Fruit fly (Drosophila melanogaster): ENCODE measurements around the gene Hsp83.

Hsp83 gene

dm6 chr3L:3148125-3149059, 44.4 kb upstream of the Hsp83 start, which contains the start of the genes Usp5 and BtbVII:
TSS of gene Usp5 (minus strand) at chr3L:3148358.
TSS of gene BtbVII (plus strand) at chr3L:3148646.
- TF ChIP-seq rgr (GFP tag; optimal IDR thresholded peaks at IDR 0.05) (peak; percentile 68), CG32264 (GFP tag; optimal IDR thresholded peaks at IDR 0.05) (peak; percentile 6), HLH106 (tag; optimal IDR thresholded peaks at IDR 0.05) (peak; percentile 59), Jra (GFP tag; optimal IDR thresholded peaks at IDR 0.05) (peak; percentile 65), Abd-B (GFP tag; optimal IDR thresholded peaks at IDR 0.05) (no peak), sv (GFP tag; optimal IDR thresholded peaks at IDR 0.05) (peak; percentile 22), Myc (optimal IDR thresholded peaks at IDR 0.05) (no peak), br (GFP tag; optimal IDR thresholded peaks at IDR 0.05) (peak; percentile 76), Hr83 (GFP tag; optimal IDR thresholded peaks at IDR 0.05; ENCODE audit: poor library complexity, severe bottlenecking) (peak; percentile 30), dmrt93B (GFP tag; optimal IDR thresholded peaks at IDR 0.05) (no peak), foxo (GFP tag; optimal IDR thresholded peaks at IDR 0.05) (peak in 1 of 2 experiments; percentile 76), pan (optimal IDR thresholded peaks at IDR 0.05) (no peak), Sp1 (GFP tag; optimal IDR thresholded peaks at IDR 0.05) (peak; percentile 44), sage (GFP tag; optimal IDR thresholded peaks at IDR 0.05) (no peak), dl (GFP tag; optimal IDR thresholded peaks at IDR 0.05; ENCODE audit: insufficient read depth in 1 of 2, partially characterized antibody in 2 of 2) (no peak), CG9705 (GFP tag; optimal IDR thresholded peaks at IDR 0.05) (peak; percentile 12), Vsx2 (GFP tag; optimal IDR thresholded peaks at IDR 0.05; ENCODE audit: partially characterized antibody) (no peak), psq (GFP tag; optimal IDR thresholded peaks at IDR 0.05) (peak; percentile 26), dsf (GFP tag; optimal IDR thresholded peaks at IDR 0.05; ENCODE audit: borderline replicate concordance) (peak; percentile 16), OdsH (GFP tag; optimal IDR thresholded peaks at IDR 0.05) (peak; percentile 69), ey (GFP tag; optimal IDR thresholded peaks at IDR 0.05) (peak; percentile 65), fru (GFP tag; optimal IDR thresholded peaks at IDR 0.05) (peak; percentile 58), Rel (GFP tag; optimal IDR thresholded peaks at IDR 0.05) (no peak), Rel (tag; optimal IDR thresholded peaks at IDR 0.05) (peak; percentile 2), h (GFP tag; optimal IDR thresholded peaks at IDR 0.05) (peak; percentile 72), lola (GFP tag; optimal IDR thresholded peaks at IDR 0.05) (no peak), Mio (GFP tag; optimal IDR thresholded peaks at IDR 0.05) (no peak)

DNA sequence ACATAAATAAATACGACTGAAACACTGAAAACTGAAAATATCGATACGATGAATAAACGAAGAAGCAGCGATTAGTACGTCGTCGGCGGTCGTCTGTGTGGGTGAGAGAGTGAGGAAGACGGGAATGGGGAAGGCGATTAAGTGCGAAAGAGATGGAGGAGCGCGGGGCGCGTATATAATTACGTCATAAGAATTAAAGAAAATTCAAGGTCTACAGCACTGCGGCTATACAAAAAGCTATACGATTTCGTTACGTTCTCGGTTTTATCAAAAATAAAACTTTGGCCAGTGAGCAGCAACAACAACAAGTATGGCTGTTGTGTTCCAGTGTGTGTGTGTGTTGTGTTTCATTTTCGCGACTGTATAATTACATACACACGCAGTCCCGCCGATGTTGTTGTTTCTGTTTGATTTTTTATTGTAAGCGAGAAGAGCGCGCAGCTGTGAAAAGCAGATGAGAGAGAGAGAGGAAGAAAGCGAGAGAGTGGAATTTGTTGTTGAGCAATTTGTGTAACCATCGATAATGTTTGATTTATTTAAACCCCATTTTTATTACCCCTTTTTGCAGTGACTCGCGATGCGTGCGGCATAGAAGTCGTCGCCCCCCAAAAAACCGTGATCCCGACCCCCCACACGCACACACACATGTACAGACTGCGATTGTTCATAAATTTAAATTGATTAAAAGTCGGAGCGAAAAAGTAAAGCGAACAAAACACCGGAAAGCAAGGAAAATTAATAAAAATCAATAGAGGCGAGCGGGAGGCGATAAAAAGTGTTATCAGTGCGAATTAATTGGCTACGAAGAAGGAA, 43.5 kb upstream of the Hsp83 start:
- TF ChIP-seq h (GFP tag; optimal IDR thresholded peaks at IDR 0.05) (peak; percentile 9), ey (GFP tag; optimal IDR thresholded peaks at IDR 0.05) (no peak), Sp1 (GFP tag; optimal IDR thresholded peaks at IDR 0.05) (peak; percentile 47), Rel (GFP tag; optimal IDR thresholded peaks at IDR 0.05) (no peak), Rel (tag; optimal IDR thresholded peaks at IDR 0.05) (peak; percentile 14), br (GFP tag; optimal IDR thresholded peaks at IDR 0.05) (no peak), psq (GFP tag; optimal IDR thresholded peaks at IDR 0.05) (peak; percentile 62)

dm6 chr3L:3150376-3150775, 42.4 kb upstream of the Hsp83 start:
- no peak for TF ChIP-seq pan (optimal IDR thresholded peaks at IDR 0.05)
- peak; percentile 92 for TF ChIP-seq Dfd (GFP tag; optimal IDR thresholded peaks at IDR 0.05)

DNA sequence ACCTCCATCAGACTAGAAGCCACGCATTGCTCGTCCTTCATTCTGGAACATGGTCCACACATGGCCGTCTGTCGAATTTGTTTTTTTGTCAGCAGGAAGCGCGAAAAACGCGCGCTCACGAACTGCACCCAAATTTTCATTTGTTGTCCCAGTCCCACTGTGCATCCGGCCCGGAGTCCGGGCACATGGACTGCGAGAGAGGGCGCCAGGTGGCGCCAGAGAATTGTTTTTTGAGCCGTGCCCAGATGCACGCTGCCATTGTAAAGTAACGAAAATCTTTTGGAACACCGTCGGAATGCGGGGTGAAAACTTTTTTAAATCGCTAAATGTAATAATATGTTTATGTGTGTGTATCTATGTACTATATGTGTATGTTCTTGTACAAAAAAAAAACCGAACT, 35.1 kb upstream of the Hsp83 start:
- TF ChIP-seq brk (GFP tag; optimal IDR thresholded peaks at IDR 0.05) (no peak), Dif (GFP tag; optimal IDR thresholded peaks at IDR 0.05; ENCODE audit: partially characterized antibody) (no peak), dsf (GFP tag; optimal IDR thresholded peaks at IDR 0.05; ENCODE audit: borderline replicate concordance) (no peak), Jra (GFP tag; optimal IDR thresholded peaks at IDR 0.05) (no peak), GATAd (GFP tag; optimal IDR thresholded peaks at IDR 0.05) (no peak), Hnf4 (GFP tag; optimal IDR thresholded peaks at IDR 0.05) (no peak)
